Fruit fly (Drosophila melanogaster) whole organism, wandering third instar larva: Measurements from ENCODE around the gene CG42460.
A peak's percentile ranks its signal among the peaks of the same experiment; 100 is the strongest.
"Not testable (repeated sequence)": the region's sequence is repeated elsewhere in the genome, so short reads cannot be mapped to it uniquely, and the experiment has no call there.

Experiments used
- CG32264 ChIP-seq: fragments of 200-800 bp; sonication (Bioruptor generic); optimal IDR thresholded peaks from 2 replicates; lab custom pipeline; 2016; ENCODE audit warnings: missing biosample characterization, missing genetic modification characterization
- CG9705 ChIP-seq: fragments of 200-800 bp; sonication (Bioruptor generic); optimal IDR thresholded peaks from 2 replicates; lab custom pipeline; 2018; ENCODE audit warnings: missing biosample characterization, mild to moderate bottlenecking, missing genetic modification characterization
- CrebA ChIP-seq: fragments of 200-800 bp; sonication (Bioruptor generic); optimal IDR thresholded peaks from 2 replicates; lab custom pipeline; 2016; ENCODE audit warnings: missing biosample characterization, mild to moderate bottlenecking, missing genetic modification characterization, borderline replicate concordance
- Dfd ChIP-seq: fragments of >200 bp; optimal IDR thresholded peaks from 2 replicates; lab custom pipeline; 2017; ENCODE audit warnings: missing biosample characterization, missing genetic modification characterization
- Dif ChIP-seq: fragments of 200-275, 200-300 bp; sonication (Bioruptor generic); optimal IDR thresholded peaks from 2 replicates; lab custom pipeline; 2018; ENCODE audit warnings: missing biosample characterization, missing genetic modification characterization; ENCODE audit not compliant: partially characterized antibody
- GATAd ChIP-seq: sonication (Bioruptor generic); optimal IDR thresholded peaks from 2 replicates; lab custom pipeline; 2016; ENCODE audit warnings: missing biosample characterization, missing genetic modification characterization
- HLH106 ChIP-seq: fragments of 200-800 bp; optimal IDR thresholded peaks from 3 replicates; lab custom pipeline; 2019; ENCODE audit warnings: missing biosample characterization, mild to moderate bottlenecking, missing genetic modification characterization, moderate library complexity
- Hnf4 ChIP-seq: fragments of 200-800 bp; sonication (Bioruptor generic); optimal IDR thresholded peaks from 2 replicates; lab custom pipeline; 2016; ENCODE audit warnings: missing biosample characterization, mild to moderate bottlenecking, missing genetic modification characterization
- Jra ChIP-seq: sonication (Bioruptor generic); optimal IDR thresholded peaks from 2 replicates; lab custom pipeline; 2016; ENCODE audit warnings: missing biosample characterization, missing genetic modification characterization
- Mio ChIP-seq: sonication (Bioruptor generic); optimal IDR thresholded peaks from 2 replicates; lab custom pipeline; 2016; ENCODE audit warnings: missing biosample characterization, missing genetic modification characterization
- Myc ChIP-seq: fragments of >200 bp; optimal IDR thresholded peaks from 2 replicates; lab custom pipeline; 2017
- OdsH ChIP-seq: fragments of 200-800 bp; sonication (Bioruptor generic); optimal IDR thresholded peaks from 2 replicates; lab custom pipeline; 2016; ENCODE audit warnings: missing biosample characterization, mild to moderate bottlenecking, missing genetic modification characterization
- Rel ChIP-seq, 2 experiments: fragments of 200-800 bp; sonication (Bioruptor generic) in 1 of 2; optimal IDR thresholded peaks; 2 replicates in 1 of 2; 3 replicates in 1 of 2; lab custom pipeline; 2016 to 2019; ENCODE audit warnings: mild to moderate bottlenecking in 2 of 2, missing biosample characterization in 2 of 2, missing genetic modification characterization in 2 of 2, moderate library complexity in 1 of 2
- Sp1 ChIP-seq: fragments of 200-800 bp; sonication (Bioruptor generic); optimal IDR thresholded peaks from 3 replicates; lab custom pipeline; 2019; ENCODE audit warnings: missing biosample characterization, mild to moderate bottlenecking, missing genetic modification characterization, moderate library complexity
- Vsx2 ChIP-seq: fragments of 200-300, 225-300 bp; sonication (Bioruptor generic); optimal IDR thresholded peaks from 2 replicates; lab custom pipeline; 2018; ENCODE audit warnings: missing biosample characterization, missing genetic modification characterization; ENCODE audit not compliant: partially characterized antibody
- br ChIP-seq: fragments of 200-800 bp; sonication (Bioruptor generic); optimal IDR thresholded peaks from 2 replicates; lab custom pipeline; 2016; ENCODE audit warnings: missing biosample characterization, missing genetic modification characterization
- brk ChIP-seq: fragments of 200-800 bp; sonication (Bioruptor generic); optimal IDR thresholded peaks from 2 replicates; lab custom pipeline; 2016; ENCODE audit warnings: missing biosample characterization, mild to moderate bottlenecking, missing genetic modification characterization
- dl ChIP-seq, 2 experiments: fragments of 175-275, 200-275 bp in 1 of 2; fragments of 200-275 bp in 1 of 2; sonication (Bioruptor generic); optimal IDR thresholded peaks; lab custom pipeline; 2018; ENCODE audit warnings: mild to moderate bottlenecking in 2 of 2, missing biosample characterization in 2 of 2, missing genetic modification characterization in 2 of 2, moderate library complexity in 2 of 2; ENCODE audit not compliant: partially characterized antibody in 2 of 2, insufficient read depth in 1 of 2
- dmrt93B ChIP-seq: fragments of 200-800 bp; sonication (Bioruptor generic); optimal IDR thresholded peaks from 2 replicates; lab custom pipeline; 2018; ENCODE audit warnings: missing biosample characterization, mild to moderate bottlenecking, missing genetic modification characterization
- dsf ChIP-seq: sonication (Bioruptor generic); optimal IDR thresholded peaks from 2 replicates; lab custom pipeline; 2016; ENCODE audit warnings: missing biosample characterization, missing genetic modification characterization, borderline replicate concordance
- ey ChIP-seq: fragments of 200-800 bp; sonication (Bioruptor generic); optimal IDR thresholded peaks from 2 replicates; lab custom pipeline; 2016; ENCODE audit warnings: missing biosample characterization, missing genetic modification characterization
- foxo ChIP-seq, 2 experiments: fragments of 200-800 bp; sonication (Bioruptor generic); optimal IDR thresholded peaks; 2 replicates in 1 of 2; 3 replicates in 1 of 2; lab custom pipeline; 2016 to 2017; ENCODE audit warnings: missing biosample characterization in 2 of 2, missing genetic modification characterization in 2 of 2
- fru ChIP-seq: fragments of 200-800 bp; sonication (Bioruptor generic); optimal IDR thresholded peaks from 3 replicates; lab custom pipeline; 2016; ENCODE audit warnings: missing biosample characterization, mild to moderate bottlenecking, missing genetic modification characterization
- h ChIP-seq: fragments of 200-800 bp; sonication (Bioruptor generic); optimal IDR thresholded peaks from 3 replicates; lab custom pipeline; 2016; ENCODE audit warnings: missing biosample characterization, mild to moderate bottlenecking, missing genetic modification characterization
- jim ChIP-seq: fragments of 175-275, 200-325 bp; sonication (Bioruptor generic); optimal IDR thresholded peaks from 2 replicates; lab custom pipeline; 2016; ENCODE audit warnings: missing biosample characterization, mild to moderate bottlenecking, missing genetic modification characterization
- lola ChIP-seq: fragments of >200 bp; optimal IDR thresholded peaks from 2 replicates; lab custom pipeline; 2017; ENCODE audit warnings: missing biosample characterization, missing genetic modification characterization
- pan ChIP-seq: fragments of >200 bp; optimal IDR thresholded peaks from 2 replicates; lab custom pipeline; 2017
- psq ChIP-seq: fragments of 200-800 bp; sonication (Bioruptor generic); optimal IDR thresholded peaks from 3 replicates; lab custom pipeline; 2017; ENCODE audit warnings: missing biosample characterization, mild to moderate bottlenecking, missing genetic modification characterization, moderate library complexity
- rgr ChIP-seq: fragments of 200-800 bp; sonication (Bioruptor generic); optimal IDR thresholded peaks from 3 replicates; lab custom pipeline; 2016; ENCODE audit warnings: missing biosample characterization, mild to moderate bottlenecking, missing genetic modification characterization
- sage ChIP-seq: fragments of 200-800 bp; sonication (Bioruptor generic); optimal IDR thresholded peaks from 2 replicates; lab custom pipeline; 2016; ENCODE audit warnings: missing biosample characterization, mild to moderate bottlenecking, missing genetic modification characterization
- sv ChIP-seq: fragments of 200-800 bp; sonication (Bioruptor generic); optimal IDR thresholded peaks from 3 replicates; lab custom pipeline; 2016; ENCODE audit warnings: missing biosample characterization, missing genetic modification characterization
- tai ChIP-seq: sonication (Bioruptor generic); optimal IDR thresholded peaks from 2 replicates; lab custom pipeline; 2016; ENCODE audit warnings: missing biosample characterization, missing genetic modification characterization
- usp ChIP-seq: fragments of >200 bp; optimal IDR thresholded peaks from 2 replicates; lab custom pipeline; 2017; ENCODE audit warnings: missing biosample characterization, missing genetic modification characterization
- woc ChIP-seq: sonication (Bioruptor generic); optimal IDR thresholded peaks from 2 replicates; lab custom pipeline; 2016; ENCODE audit warnings: missing biosample characterization, mild to moderate bottlenecking, missing genetic modification characterization

Gene CG42460

DNA sequence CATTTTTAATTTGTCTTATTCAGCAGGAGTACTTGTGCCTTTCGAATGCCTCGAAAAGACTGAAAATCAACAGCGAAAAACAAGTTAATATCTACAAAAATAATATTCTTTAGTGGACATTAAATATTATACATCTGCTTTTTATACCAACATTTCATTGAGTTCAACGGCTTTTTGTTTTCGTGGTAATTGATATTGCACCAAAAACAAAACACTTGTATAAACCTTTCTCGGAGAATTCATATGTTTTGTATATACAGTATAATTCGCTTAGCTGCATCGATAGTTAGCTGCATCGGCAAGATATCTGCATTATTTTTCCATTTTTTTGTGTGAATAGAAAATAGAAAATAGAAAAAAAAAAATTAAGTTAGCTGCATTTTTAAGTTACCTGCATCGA lies at the start of gene CG42460:
Gene CG42460 (minus strand): TSS at position 101 of the 400 bp plus-strand sequence.
- TF ChIP-seq pan (lab: Kevin White, UChicago); Myc; sv (GFP tag; lab: Kevin White, UChicago): not testable (repeated sequence)

DNA sequence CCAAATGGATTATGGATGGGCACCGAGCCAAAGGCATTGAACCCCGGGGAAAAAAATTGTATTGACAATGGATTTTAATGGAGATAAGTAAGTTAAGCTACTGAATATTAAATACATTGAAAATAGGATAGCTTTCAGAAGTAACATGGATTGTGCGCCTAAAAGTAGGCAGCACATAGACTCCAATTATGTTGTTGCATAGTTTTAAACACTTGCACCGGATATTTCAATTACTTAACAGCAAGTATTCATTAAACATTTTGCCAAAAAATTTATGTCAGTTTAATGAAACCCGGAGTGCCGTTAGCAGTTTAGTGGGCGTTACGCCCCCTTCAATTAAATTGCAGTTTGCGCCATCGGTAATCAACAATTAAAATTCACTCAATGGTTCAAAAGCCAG lies 49.8 kb upstream of the CG42460 start:
- TF ChIP-seq CrebA (GFP tag; lab: Kevin White, UChicago) = no peak
- TF ChIP-seq Rel (GFP tag; optimal IDR thresholded peaks at IDR 0.05; lab: Kevin White, UChicago) = no peak
- TF ChIP-seq Rel (tag; optimal IDR thresholded peaks at IDR 0.05; lab: Kevin White, UChicago) = no peak
- TF ChIP-seq Mio = no peak
- no peak for TF ChIP-seq fru (GFP tag; lab: Kevin White, UChicago)
- no peak for TF ChIP-seq dl (GFP tag; optimal IDR thresholded peaks at IDR 0.05; lab: Kevin White, UChicago; ENCODE audit: insufficient read depth in 1 of 2, partially characterized antibody in 2 of 2)

dm6 chr2L:3437068-3437467 lies 48.8 kb upstream of the CG42460 start:
- TF ChIP-seq rgr (GFP tag; lab: Kevin White, UChicago) (peak; percentile 85), Hnf4 (GFP tag; lab: Kevin White, UChicago) (peak; percentile 89), ey (GFP tag; lab: Kevin White, UChicago) (peak; percentile 67), sv (GFP tag; lab: Kevin White, UChicago) (no peak), GATAd (GFP tag; lab: Kevin White, UChicago) (peak; percentile 28), dmrt93B (GFP tag; lab: Kevin White, UChicago) (peak; percentile 54), Rel (GFP tag; optimal IDR thresholded peaks at IDR 0.05; lab: Kevin White, UChicago) (no peak), Rel (tag; optimal IDR thresholded peaks at IDR 0.05; lab: Kevin White, UChicago) (peak; percentile 75), CG32264 (GFP tag; lab: Kevin White, UChicago) (peak; percentile 36), brk (GFP tag; lab: Kevin White, UChicago) (peak; percentile 75), CG9705 (peak; percentile 73), br (peak; percentile 95), Vsx2 (GFP tag; lab: Kevin White, UChicago) (no peak), fru (GFP tag; lab: Kevin White, UChicago) (peak; percentile 82), Jra (GFP tag; lab: Kevin White, UChicago) (peak; percentile 61), dl (GFP tag; optimal IDR thresholded peaks at IDR 0.05; lab: Kevin White, UChicago; ENCODE audit: insufficient read depth in 1 of 2, partially characterized antibody in 2 of 2) (no peak), tai (GFP tag; lab: Kevin White, UChicago) (peak; percentile 72), foxo (GFP tag; optimal IDR thresholded peaks at IDR 0.05; lab: Kevin White, UChicago) (peak in 1 of 2 experiments; percentile 77), Sp1 (GFP tag; lab: Kevin White, UChicago) (peak; percentile 95), psq (GFP tag; lab: Kevin White, UChicago) (peak; percentile 79), CrebA (GFP tag; lab: Kevin White, UChicago) (peak; percentile 31), woc (GFP tag; lab: Kevin White, UChicago) (peak; percentile 60), HLH106 (tag; lab: Kevin White, UChicago) (peak; percentile 87), OdsH (GFP tag; lab: Kevin White, UChicago) (peak; percentile 93), Dfd (GFP tag; lab: Kevin White, UChicago) (no peak), usp (GFP tag; lab: Kevin White, UChicago) (no peak), sage (GFP tag; lab: Kevin White, UChicago) (peak; percentile 8), dsf (GFP tag; lab: Kevin White, UChicago) (peak; percentile 30), Dif (GFP tag; lab: Kevin White, UChicago) (no peak), h (GFP tag; lab: Kevin White, UChicago) (peak; percentile 85)

- TF ChIP-seq sv (GFP tag; lab: Kevin White, UChicago) (no peak), lola (no peak), jim (GFP tag; lab: Kevin White, UChicago) (no peak), Rel (GFP tag; optimal IDR thresholded peaks at IDR 0.05; lab: Kevin White, UChicago) (no peak), Rel (tag; optimal IDR thresholded peaks at IDR 0.05; lab: Kevin White, UChicago) (no peak), usp (GFP tag; lab: Kevin White, UChicago) (no peak), Jra (GFP tag; lab: Kevin White, UChicago) (no peak), CrebA (GFP tag; lab: Kevin White, UChicago) (no peak), tai (GFP tag; lab: Kevin White, UChicago) (no peak)
Observed at dm6 chr2L:3436347-3436746, 48.1 kb upstream of the CG42460 start.
